Worm (Caenorhabditis elegans) whole organism, L1 larva: Measurements from ENCODE around the gene srx-111.
A peak's percentile ranks its signal among the peaks of the same experiment; 100 is the strongest.

Experiments used
- C04F5.9 ChIP-seq: sonication (generic microtip); optimal IDR thresholded peaks from 2 replicates; lab custom pipeline; 2016; ENCODE audit warnings: missing genetic modification characterization, missing compliant biosample characterization
- aha-1 ChIP-seq: fragments of 150-350 bp; optimal IDR thresholded peaks from 2 replicates; lab custom pipeline; 2014; ENCODE audit warnings: missing biosample characterization, missing genetic modification characterization
- aly-2 ChIP-seq: fragments of 150-350 bp; optimal IDR thresholded peaks from 2 replicates; lab custom pipeline; 2014; ENCODE audit warnings: missing biosample characterization, missing genetic modification characterization
- blmp-1 ChIP-seq: fragments of 150-350 bp; optimal IDR thresholded peaks from 2 replicates; lab custom pipeline; 2014; ENCODE audit warnings: missing biosample characterization, missing genetic modification characterization
- ceh-63 ChIP-seq: fragments of 200-800 bp; sonication (Bioruptor generic); optimal IDR thresholded peaks from 2 replicates; lab custom pipeline; 2018; ENCODE audit warnings: mild to moderate bottlenecking, missing genetic modification characterization, missing compliant biosample characterization
- dpl-1 ChIP-seq, 3 experiments: fragments of 150-350 bp in 2 of 3; sonication (generic microtip) in 1 of 3; optimal IDR thresholded peaks; 2 replicates each; lab custom pipeline; 2014 to 2017; ENCODE audit warnings: missing biosample characterization in 3 of 3, missing genetic modification characterization in 3 of 3, missing genetic modification reagents in 3 of 3
- efl-1 ChIP-seq, 4 experiments: fragments of 150-350 bp; optimal IDR thresholded peaks in 3 of 4; peaks in 1 of 4; 1 replicate in 1 of 4; 2 replicates in 3 of 4; lab custom pipeline; 2014; ENCODE audit warnings: missing biosample characterization in 2 of 4, missing genetic modification characterization in 2 of 4, missing genetic modification reagents in 2 of 4
- efl-3 ChIP-seq: fragments of 200-800 bp; sonication (Bioruptor generic); optimal IDR thresholded peaks from 2 replicates; lab custom pipeline; 2018; ENCODE audit warnings: mild to moderate bottlenecking, missing genetic modification characterization, missing compliant biosample characterization
- egl-13 ChIP-seq: sonication (generic microtip); optimal IDR thresholded peaks from 2 replicates; lab custom pipeline; 2016; ENCODE audit warnings: missing genotype, missing genetic modification reagents, missing genetic modification characterization, missing compliant biosample characterization
- egl-27 ChIP-seq, 2 experiments: fragments of 150-350 bp in 1 of 2; sonication (generic microtip); optimal IDR thresholded peaks; 3 replicates each; lab custom pipeline; 2017 to 2018; ENCODE audit warnings: missing biosample characterization in 2 of 2, missing genetic modification characterization in 2 of 2, missing genetic modification reagents in 2 of 2
- elt-2 ChIP-seq: sonication (generic microtip); optimal IDR thresholded peaks from 2 replicates; lab custom pipeline; 2016; ENCODE audit warnings: missing genetic modification characterization, mild to moderate bottlenecking, inconsistent platforms, missing compliant biosample characterization, missing genetic modification reagents
- fkh-4 ChIP-seq: sonication (generic microtip); optimal IDR thresholded peaks from 2 replicates; lab custom pipeline; 2016; ENCODE audit warnings: missing compliant biosample characterization, missing genetic modification characterization, borderline replicate concordance
- fos-1 ChIP-seq: fragments of 150-350 bp; optimal IDR thresholded peaks from 2 replicates; lab custom pipeline; 2014; ENCODE audit warnings: missing biosample characterization, missing genetic modification characterization
- hlh-4 ChIP-seq: sonication (generic microtip); optimal IDR thresholded peaks from 2 replicates; lab custom pipeline; 2016; ENCODE audit warnings: mild to moderate bottlenecking, missing genetic modification characterization, missing compliant biosample characterization
- irx-1 ChIP-seq: sonication (generic microtip); optimal IDR thresholded peaks from 2 replicates; lab custom pipeline; 2016; ENCODE audit warnings: missing genetic modification characterization, missing compliant biosample characterization
- isw-1 ChIP-seq: fragments of 200-800 bp; sonication (Bioruptor generic); IDR thresholded peaks from 2 replicates; pipeline ENCODE4 v1.3.6; 2022; ENCODE audit warnings: missing genetic modification characterization, missing compliant biosample characterization
- lin-13 ChIP-seq: fragments of 150-350 bp; optimal IDR thresholded peaks from 2 replicates; lab custom pipeline; 2014; ENCODE audit warnings: missing biosample characterization, missing genetic modification reagents, missing genetic modification characterization
- lin-14 ChIP-seq: fragments of 200-800 bp; sonication (Bioruptor generic); optimal IDR thresholded peaks from 2 replicates; lab custom pipeline; 2018; ENCODE audit warnings: mild to moderate bottlenecking, missing genetic modification characterization, moderate library complexity, missing compliant biosample characterization
- lir-3 ChIP-seq: sonication (generic microtip); optimal IDR thresholded peaks from 2 replicates; lab custom pipeline; 2016; ENCODE audit warnings: mild to moderate bottlenecking, missing genetic modification characterization, moderate library complexity, missing compliant biosample characterization; ENCODE audit not compliant: poor library complexity
- nhr-12 ChIP-seq: sonication (generic microtip); optimal IDR thresholded peaks from 2 replicates; lab custom pipeline; 2017; ENCODE audit warnings: missing biosample characterization, missing genetic modification characterization
- nhr-20 ChIP-seq: sonication (generic microtip); optimal IDR thresholded peaks from 2 replicates; lab custom pipeline; 2016; ENCODE audit warnings: mild to moderate bottlenecking, missing genetic modification characterization, missing compliant biosample characterization
- nhr-47 ChIP-seq: sonication (generic microtip); optimal IDR thresholded peaks from 2 replicates; lab custom pipeline; 2016; ENCODE audit warnings: mild to moderate bottlenecking, missing genetic modification characterization, moderate library complexity, missing compliant biosample characterization
- nhr-71 ChIP-seq: sonication (generic microtip); optimal IDR thresholded peaks from 2 replicates; lab custom pipeline; 2016; ENCODE audit warnings: mild to moderate bottlenecking, missing genetic modification characterization, moderate library complexity, missing compliant biosample characterization
- nhr-76 ChIP-seq: sonication (generic microtip); optimal IDR thresholded peaks from 2 replicates; lab custom pipeline; 2017; ENCODE audit warnings: missing biosample characterization, missing genetic modification characterization
- nhr-77 ChIP-seq: fragments of 150-350 bp; optimal IDR thresholded peaks from 2 replicates; lab custom pipeline; 2014; ENCODE audit warnings: missing biosample characterization, missing genetic modification characterization
- nhr-84 ChIP-seq: sonication (generic microtip); optimal IDR thresholded peaks from 2 replicates; lab custom pipeline; 2017; ENCODE audit warnings: missing biosample characterization, missing genetic modification characterization
- nhr-90 ChIP-seq: sonication (generic microtip); optimal IDR thresholded peaks from 2 replicates; lab custom pipeline; 2016; ENCODE audit warnings: mild to moderate bottlenecking, missing genetic modification characterization, missing compliant biosample characterization; ENCODE audit not compliant: poor library complexity
- pag-3 ChIP-seq: sonication (generic microtip); optimal IDR thresholded peaks from 2 replicates; lab custom pipeline; 2017; ENCODE audit warnings: missing genetic modification characterization, mild to moderate bottlenecking, missing compliant biosample characterization, antibody characterized with exemption, borderline replicate concordance; ENCODE audit not compliant: insufficient read depth
- skn-1 ChIP-seq: fragments of 150-350 bp; optimal IDR thresholded peaks from 2 replicates; lab custom pipeline; 2014; ENCODE audit warnings: missing biosample characterization, missing genetic modification characterization
- snpc-4 ChIP-seq: fragments of 150-350 bp; optimal IDR thresholded peaks from 2 replicates; lab custom pipeline; 2014; ENCODE audit warnings: missing biosample characterization, missing genetic modification characterization
- sox-4 ChIP-seq: sonication (generic microtip); optimal IDR thresholded peaks from 2 replicates; lab custom pipeline; 2016; ENCODE audit warnings: missing genetic modification characterization, missing compliant biosample characterization
- swsn-7 ChIP-seq: sonication (generic microtip); optimal IDR thresholded peaks from 2 replicates; lab custom pipeline; 2016; ENCODE audit warnings: missing genetic modification characterization, missing compliant biosample characterization
- tlp-1 ChIP-seq: fragments of 150-350 bp; optimal IDR thresholded peaks from 2 replicates; lab custom pipeline; 2014; ENCODE audit warnings: missing biosample characterization, missing genetic modification characterization
- unc-130 ChIP-seq: fragments of 150-350 bp; optimal IDR thresholded peaks from 2 replicates; lab custom pipeline; 2017; ENCODE audit warnings: missing biosample characterization, missing genetic modification characterization, inconsistent platforms
- unc-30 ChIP-seq: sonication (generic microtip); optimal IDR thresholded peaks from 2 replicates; lab custom pipeline; 2017; ENCODE audit warnings: missing biosample characterization, missing genetic modification characterization
- unc-62 ChIP-seq: fragments of 150-350 bp; optimal IDR thresholded peaks from 2 replicates; lab custom pipeline; 2014; ENCODE audit warnings: missing biosample characterization, missing genetic modification reagents, missing genetic modification characterization
- unc-98 ChIP-seq: fragments of 200-800 bp; sonication (Bioruptor generic); IDR thresholded peaks from 2 replicates; pipeline ENCODE4 v1.3.6; 2022; ENCODE audit warnings: missing genetic modification characterization, missing compliant biosample characterization
- zip-4 ChIP-seq: fragments of 200-800 bp; sonication (Bioruptor generic); optimal IDR thresholded peaks from 2 replicates; lab custom pipeline; 2018; ENCODE audit warnings: mild to moderate bottlenecking, missing genetic modification characterization, moderate library complexity, missing compliant biosample characterization

The srx-111 gene

ce11 chrII:3787151-3787550, 29.6 kb downstream of the srx-111 start, which contains the start of gene T24E12.13:
T24E12.13 (plus strand) TSS chrII:3787451.
- no peak for TF ChIP-seq hlh-4 (tag; lab: Kevin White, UChicago)
- no peak for TF ChIP-seq lin-13 (GFP tag; lab: Kevin White, UChicago)
- no peak for TF ChIP-seq nhr-47 (tag; lab: Kevin White, UChicago)
- no peak for TF ChIP-seq efl-1 (optimal IDR thresholded peaks at IDR 0.05; lab: Kevin White, UChicago)
- no peak for TF ChIP-seq efl-1 (GFP tag; optimal IDR thresholded peaks at IDR 0.05 in 1 of 2; lab: Kevin White, UChicago)
- no peak for TF ChIP-seq fos-1
- TF ChIP-seq nhr-90 (tag; lab: Kevin White, UChicago), result no peak
- no peak for TF ChIP-seq nhr-77
- TF ChIP-seq ceh-63 (GFP tag; lab: Kevin White, UChicago), result no peak
- no peak for TF ChIP-seq aha-1
- TF ChIP-seq zip-4 (GFP tag; lab: Kevin White, UChicago), result no peak
- no peak for TF ChIP-seq unc-98
- no peak for TF ChIP-seq aly-2 (tag; lab: Kevin White, UChicago)
- TF ChIP-seq C04F5.9 (tag; lab: Kevin White, UChicago), result no peak
- no peak for TF ChIP-seq blmp-1 (tag; lab: Kevin White, UChicago)
- no peak for TF ChIP-seq nhr-12 (tag; lab: Kevin White, UChicago)
- no peak for TF ChIP-seq sox-4 (tag; lab: Kevin White, UChicago)
- TF ChIP-seq unc-130, result no peak
- TF ChIP-seq irx-1, result no peak
- no peak for TF ChIP-seq nhr-84 (tag; lab: Kevin White, UChicago)

DNA sequence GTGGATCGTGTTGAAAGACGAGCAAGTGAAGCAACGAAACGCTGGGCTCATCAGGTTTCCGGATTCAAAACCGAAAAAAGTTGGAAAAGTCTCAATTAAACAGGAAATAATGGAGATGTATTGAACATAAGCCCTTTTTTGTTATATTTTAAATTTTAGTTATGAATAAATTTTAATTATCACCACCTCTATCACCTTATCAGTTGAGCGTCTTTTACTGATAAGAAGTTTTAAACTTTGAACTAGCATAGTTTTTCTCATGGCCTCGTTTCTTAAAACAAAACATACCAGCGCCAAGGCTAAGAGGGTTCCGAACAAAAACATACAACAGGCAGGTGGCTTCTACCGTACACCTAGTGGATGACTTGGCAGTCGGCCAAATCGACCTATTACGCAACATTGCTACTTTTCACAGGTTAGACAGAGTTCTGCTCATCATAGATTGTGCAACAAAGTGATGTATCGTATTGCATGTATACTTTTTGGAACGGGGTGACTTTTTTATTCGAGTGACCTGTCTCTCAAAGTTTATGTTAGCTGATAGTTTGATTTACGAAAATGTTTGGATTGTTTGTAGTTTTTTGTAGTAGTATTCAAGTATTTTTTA, 30.9 kb downstream of the srx-111 start:
- TF ChIP-seq skn-1, result no peak
- no peak for TF ChIP-seq egl-27 (tag; optimal IDR thresholded peaks at IDR 0.05; lab: Kevin White, UChicago)
- TF ChIP-seq dpl-1 (GFP tag; optimal IDR thresholded peaks at IDR 0.05; lab: Kevin White, UChicago), result no peak
- TF ChIP-seq unc-30 (tag; lab: Kevin White, UChicago), result no peak
- TF ChIP-seq tlp-1 (tag; lab: Kevin White, UChicago), result no peak
- no peak for TF ChIP-seq fkh-4 (tag; lab: Kevin White, UChicago)
- TF ChIP-seq efl-1 (optimal IDR thresholded peaks at IDR 0.05; lab: Kevin White, UChicago), result no peak
- peak in 1 of 2 experiments; percentile 78 for TF ChIP-seq efl-1 (GFP tag; optimal IDR thresholded peaks at IDR 0.05 in 1 of 2; lab: Kevin White, UChicago)
- peak; percentile 77 for TF ChIP-seq elt-2 (tag; lab: Kevin White, UChicago)
- TF ChIP-seq lin-14 (GFP tag; lab: Kevin White, UChicago), result no peak
- TF ChIP-seq lir-3 (tag; lab: Kevin White, UChicago), result no peak

- TF ChIP-seq isw-1 (GFP tag; lab: Robert Waterston, UW), result no peak
- no peak for TF ChIP-seq nhr-71 (tag; lab: Kevin White, UChicago)
- no peak for TF ChIP-seq nhr-76 (tag; lab: Kevin White, UChicago)
- TF ChIP-seq pag-3, result no peak
- TF ChIP-seq efl-3 (GFP tag; lab: Kevin White, UChicago), result no peak
- TF ChIP-seq swsn-7, result no peak
- TF ChIP-seq nhr-20 (tag; lab: Kevin White, UChicago), result no peak
- TF ChIP-seq lin-13 (GFP tag; lab: Kevin White, UChicago), result no peak
- no peak for TF ChIP-seq snpc-4
- no peak for TF ChIP-seq egl-13
- TF ChIP-seq unc-62 (GFP tag; lab: Kevin White, UChicago), result no peak
These were observed 35.7 kb downstream of the srx-111 start, which contains the start of gene fbxb-99 for ce11 chrII:3793336-3793735. fbxb-99 (minus strand) TSS chrII:3793436.
